Fruit fly (Drosophila melanogaster) whole organism, prepupa: ENCODE data around the gene Art8.

Experiments used
- Blimp-1 ChIP-seq: fragments of 200-800 bp; sonication (Bioruptor generic); optimal IDR thresholded peaks from 3 replicates; lab custom pipeline; 2017; ENCODE audit warnings: missing biosample characterization, missing genetic modification characterization, mild to moderate bottlenecking, moderate library complexity, missing genetic modification reagents
- CG10631 ChIP-seq: fragments of 200-800 bp; sonication (Bioruptor generic); optimal IDR thresholded peaks from 2 replicates; lab custom pipeline; 2016; ENCODE audit warnings: missing biosample characterization, missing genetic modification characterization
- CG11902 ChIP-seq: fragments of 200-800 bp; sonication (Bioruptor generic); optimal IDR thresholded peaks from 3 replicates; lab custom pipeline; 2016; ENCODE audit warnings: missing biosample characterization, missing genetic modification characterization
- CG1621 ChIP-seq: fragments of 200-800 bp; sonication (Bioruptor generic); optimal IDR thresholded peaks from 3 replicates; lab custom pipeline; 2018; ENCODE audit warnings: missing biosample characterization, mild to moderate bottlenecking, missing genetic modification characterization
- CG16779 ChIP-seq: fragments of 200-800 bp; sonication (Bioruptor generic); optimal IDR thresholded peaks from 3 replicates; lab custom pipeline; 2017; ENCODE audit warnings: missing biosample characterization, mild to moderate bottlenecking, missing genetic modification characterization
- CG3032 ChIP-seq: fragments of 200-800 bp; optimal IDR thresholded peaks from 2 replicates; lab custom pipeline; 2019; ENCODE audit warnings: missing biosample characterization, mild to moderate bottlenecking, missing genetic modification characterization, moderate library complexity
- CG31627 ChIP-seq: fragments of 200-800 bp; sonication (Bioruptor generic); optimal IDR thresholded peaks from 3 replicates; lab custom pipeline; 2016; ENCODE audit warnings: missing biosample characterization, missing genetic modification characterization
- CG32006 ChIP-seq: fragments of 200-800 bp; sonication (Bioruptor generic); optimal IDR thresholded peaks from 3 replicates; lab custom pipeline; 2017; ENCODE audit warnings: missing biosample characterization, mild to moderate bottlenecking, missing genetic modification characterization
- CG34406 ChIP-seq: fragments of 200-800 bp; sonication (Bioruptor generic); optimal IDR thresholded peaks from 3 replicates; lab custom pipeline; 2016; ENCODE audit warnings: missing biosample characterization, missing genetic modification characterization
- CG3919 ChIP-seq: fragments of 200-800 bp; sonication (Bioruptor generic); optimal IDR thresholded peaks from 3 replicates; lab custom pipeline; 2016; ENCODE audit warnings: missing biosample characterization, missing genetic modification characterization
- CG4318 ChIP-seq: fragments of 200-800 bp; sonication (Bioruptor generic); optimal IDR thresholded peaks from 3 replicates; lab custom pipeline; 2017; ENCODE audit warnings: missing biosample characterization, mild to moderate bottlenecking, missing genetic modification characterization
- CG6163 ChIP-seq: fragments of 200-800 bp; sonication (Bioruptor generic); IDR thresholded peaks from 3 replicates; pipeline ENCODE4 v1.3.6; 2022; ENCODE audit warnings: missing biosample characterization, missing genetic modification characterization
- CG6276 ChIP-seq: fragments of 200-800 bp; sonication (Bioruptor generic); optimal IDR thresholded peaks from 2 replicates; lab custom pipeline; 2017; ENCODE audit warnings: missing biosample characterization, mild to moderate bottlenecking, missing genetic modification characterization
- CG6792 ChIP-seq: fragments of 200-800 bp; sonication (Bioruptor generic); optimal IDR thresholded peaks from 3 replicates; lab custom pipeline; 2016; ENCODE audit warnings: missing biosample characterization, missing genetic modification characterization
- CG6808 ChIP-seq: fragments of 200-800 bp; sonication (Bioruptor generic); optimal IDR thresholded peaks from 3 replicates; lab custom pipeline; 2017; ENCODE audit warnings: missing biosample characterization, missing genetic modification characterization, mild to moderate bottlenecking, moderate library complexity, missing genetic modification reagents
- CG7368 ChIP-seq: fragments of 200-800 bp; sonication (Bioruptor generic); optimal IDR thresholded peaks from 3 replicates; lab custom pipeline; 2016; ENCODE audit warnings: missing biosample characterization, missing genetic modification characterization
- CG8119 ChIP-seq: fragments of 200-800 bp; sonication (Bioruptor generic); IDR thresholded peaks from 3 replicates; pipeline ENCODE4 v1.3.6; 2022; ENCODE audit warnings: missing biosample characterization, missing genetic modification characterization
- CG8632 ChIP-seq: fragments of 200-800 bp; sonication (Bioruptor generic); optimal IDR thresholded peaks from 3 replicates; lab custom pipeline; 2016; ENCODE audit warnings: missing biosample characterization, missing genetic modification characterization
- CG9139 ChIP-seq: fragments of 200-800 bp; sonication (Bioruptor generic); optimal IDR thresholded peaks from 3 replicates; lab custom pipeline; 2017; ENCODE audit warnings: missing biosample characterization, mild to moderate bottlenecking, missing genetic modification characterization
- Eip75B ChIP-seq: fragments of 200-800 bp; sonication (Bioruptor generic); optimal IDR thresholded peaks from 3 replicates; lab custom pipeline; 2016; ENCODE audit warnings: missing biosample characterization, missing genetic modification characterization
- Eip78C ChIP-seq: fragments of 200-800 bp; sonication (Bioruptor generic); peaks from one replicate; lab custom pipeline; 2016; ENCODE audit warnings: missing biosample characterization, missing genetic modification characterization
- Ets21C ChIP-seq: fragments of 200-800 bp; sonication (Bioruptor generic); optimal IDR thresholded peaks from 3 replicates; lab custom pipeline; 2016; ENCODE audit warnings: missing biosample characterization, missing genetic modification characterization
- Hr38 ChIP-seq: sonication (Bioruptor generic); optimal IDR thresholded peaks from 2 replicates; lab custom pipeline; 2016; ENCODE audit warnings: missing biosample characterization, missing genetic modification characterization
- Hr39 ChIP-seq: fragments of 200-800 bp; sonication (Bioruptor generic); optimal IDR thresholded peaks from 2 replicates; lab custom pipeline; 2016; ENCODE audit warnings: missing biosample characterization, missing genetic modification characterization
- Hr4 ChIP-seq: fragments of 200-800 bp; sonication (Bioruptor generic); optimal IDR thresholded peaks from 3 replicates; lab custom pipeline; 2016; ENCODE audit warnings: missing biosample characterization, missing genetic modification characterization
- Lpt ChIP-seq: fragments of 200-800 bp; sonication (Bioruptor generic); optimal IDR thresholded peaks from 3 replicates; lab custom pipeline; 2016; ENCODE audit warnings: missing biosample characterization, missing genetic modification characterization
- OdsH ChIP-seq: fragments of 200-800 bp; sonication (Bioruptor generic); optimal IDR thresholded peaks from 3 replicates; lab custom pipeline; 2016; ENCODE audit warnings: missing biosample characterization, missing genetic modification characterization
- Smox ChIP-seq: fragments of 200-800 bp; sonication (Bioruptor generic); optimal IDR thresholded peaks from 3 replicates; lab custom pipeline; 2016; ENCODE audit warnings: missing biosample characterization, missing genetic modification characterization
- Sox102F ChIP-seq: fragments of 200-800 bp; sonication (Bioruptor generic); optimal IDR thresholded peaks from 2 replicates; lab custom pipeline; 2016; ENCODE audit warnings: missing biosample characterization, mild to moderate bottlenecking, missing genetic modification characterization
- Sox14 ChIP-seq: fragments of 200-800 bp; sonication (Bioruptor generic); optimal IDR thresholded peaks from 3 replicates; lab custom pipeline; 2016; ENCODE audit warnings: missing biosample characterization, missing genetic modification characterization
- achi ChIP-seq: fragments of 200-800 bp; sonication (Bioruptor generic); optimal IDR thresholded peaks from 3 replicates; lab custom pipeline; 2016; ENCODE audit warnings: missing biosample characterization, missing genetic modification characterization
- acj6 ChIP-seq: fragments of 200-800 bp; sonication (Bioruptor generic); optimal IDR thresholded peaks from 3 replicates; lab custom pipeline; 2016; ENCODE audit warnings: missing biosample characterization, missing genetic modification characterization
- cyc ChIP-seq: fragments of 200-800 bp; sonication (Bioruptor generic); optimal IDR thresholded peaks from 3 replicates; lab custom pipeline; 2016; ENCODE audit warnings: missing biosample characterization, missing genetic modification characterization
- dac ChIP-seq: fragments of 200-800 bp; sonication (Bioruptor generic); optimal IDR thresholded peaks from 2 replicates; lab custom pipeline; 2017; ENCODE audit warnings: missing biosample characterization, mild to moderate bottlenecking, missing genetic modification characterization
- dsx ChIP-seq: fragments of 200-800 bp; optimal IDR thresholded peaks from 3 replicates; lab custom pipeline; 2019; ENCODE audit warnings: missing biosample characterization, mild to moderate bottlenecking, missing genetic modification characterization, moderate library complexity; ENCODE audit not compliant: poor library complexity, severe bottlenecking
- eg ChIP-seq: fragments of 200-800 bp; sonication (Bioruptor generic); IDR thresholded peaks from 3 replicates; pipeline ENCODE4 v1.3.6; 2022; ENCODE audit warnings: missing biosample characterization, missing genetic modification characterization
- esn ChIP-seq: fragments of 200-800 bp; sonication (Bioruptor generic); optimal IDR thresholded peaks from 2 replicates; lab custom pipeline; 2016; ENCODE audit warnings: missing biosample characterization, mild to moderate bottlenecking, missing genetic modification characterization, moderate library complexity
- fd59A ChIP-seq: fragments of 200-800 bp; sonication (Bioruptor generic); optimal IDR thresholded peaks from 2 replicates; lab custom pipeline; 2017; ENCODE audit warnings: missing biosample characterization, mild to moderate bottlenecking, missing genetic modification characterization, missing genetic modification reagents
- fd85E ChIP-seq: fragments of 200-800 bp; sonication (Bioruptor generic); optimal IDR thresholded peaks from 3 replicates; lab custom pipeline; 2016; ENCODE audit warnings: missing biosample characterization, missing genetic modification characterization
- fkh ChIP-seq: fragments of 200-800 bp; sonication (Bioruptor generic); optimal IDR thresholded peaks from 3 replicates; lab custom pipeline; 2017; ENCODE audit warnings: missing biosample characterization, mild to moderate bottlenecking, missing genetic modification characterization, moderate library complexity
- net ChIP-seq: fragments of 200-800 bp; sonication (Bioruptor generic); optimal IDR thresholded peaks from 3 replicates; lab custom pipeline; 2016; ENCODE audit warnings: missing biosample characterization, missing genetic modification characterization
- salr ChIP-seq, 2 experiments: fragments of 200-800 bp; sonication (Bioruptor generic); optimal IDR thresholded peaks; 3 replicates each; lab custom pipeline; 2016 to 2018; ENCODE audit warnings: missing biosample characterization in 2 of 2, missing genetic modification characterization in 2 of 2, mild to moderate bottlenecking in 1 of 2
- spab ChIP-seq: fragments of 200-800 bp; sonication (Bioruptor generic); optimal IDR thresholded peaks from 2 replicates; lab custom pipeline; 2017; ENCODE audit warnings: missing biosample characterization, mild to moderate bottlenecking, missing genetic modification characterization, missing genetic modification reagents
- ss ChIP-seq, 2 experiments: fragments of 200-800 bp; sonication (Bioruptor generic); optimal IDR thresholded peaks; 2 replicates in 1 of 2; 3 replicates in 1 of 2; lab custom pipeline; 2017 to 2018; ENCODE audit warnings: mild to moderate bottlenecking in 2 of 2, missing biosample characterization in 2 of 2, missing genetic modification characterization in 2 of 2, moderate library complexity in 1 of 2
- svp ChIP-seq: fragments of 200-800 bp; sonication (Bioruptor generic); peaks from one replicate; lab custom pipeline; 2016; ENCODE audit warnings: missing biosample characterization, missing genetic modification characterization
- topi ChIP-seq: fragments of 200-800 bp; sonication (Bioruptor generic); optimal IDR thresholded peaks from 3 replicates; lab custom pipeline; 2016; ENCODE audit warnings: missing biosample characterization, missing genetic modification characterization
- vri ChIP-seq: fragments of 200-800 bp; sonication (Bioruptor generic); optimal IDR thresholded peaks from 3 replicates; lab custom pipeline; 2016; ENCODE audit warnings: missing biosample characterization, mild to moderate bottlenecking, missing genetic modification characterization

The Art8 gene

DNA sequence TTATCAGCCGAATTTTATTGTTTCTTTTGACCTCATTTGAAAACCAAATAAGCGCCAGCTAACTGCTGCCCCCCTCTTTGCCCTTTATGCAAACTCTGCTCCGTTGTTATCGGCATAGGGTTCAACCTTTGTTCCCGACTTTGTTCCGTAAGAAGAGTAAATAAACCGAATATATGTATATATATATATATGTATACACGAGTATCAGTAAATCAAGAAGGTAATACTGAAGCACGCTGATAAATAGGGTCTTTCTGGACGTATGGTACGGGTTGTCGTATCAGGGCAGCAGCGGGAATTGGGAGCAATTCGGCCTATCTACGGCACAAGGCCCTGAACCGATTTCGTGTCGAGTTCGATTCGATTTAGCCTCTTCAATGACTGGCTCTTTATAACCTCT lies 28.0 kb upstream of the Art8 start (continued):
- TF ChIP-seq eg (GFP tag; lab: Robert Waterston, UW), result no peak
- TF ChIP-seq CG34406 (GFP tag; lab: Kevin White, UChicago), result no peak
- TF ChIP-seq CG4318 (GFP tag; lab: Kevin White, UChicago), result no peak
- TF ChIP-seq CG8119, result no peak

DNA sequence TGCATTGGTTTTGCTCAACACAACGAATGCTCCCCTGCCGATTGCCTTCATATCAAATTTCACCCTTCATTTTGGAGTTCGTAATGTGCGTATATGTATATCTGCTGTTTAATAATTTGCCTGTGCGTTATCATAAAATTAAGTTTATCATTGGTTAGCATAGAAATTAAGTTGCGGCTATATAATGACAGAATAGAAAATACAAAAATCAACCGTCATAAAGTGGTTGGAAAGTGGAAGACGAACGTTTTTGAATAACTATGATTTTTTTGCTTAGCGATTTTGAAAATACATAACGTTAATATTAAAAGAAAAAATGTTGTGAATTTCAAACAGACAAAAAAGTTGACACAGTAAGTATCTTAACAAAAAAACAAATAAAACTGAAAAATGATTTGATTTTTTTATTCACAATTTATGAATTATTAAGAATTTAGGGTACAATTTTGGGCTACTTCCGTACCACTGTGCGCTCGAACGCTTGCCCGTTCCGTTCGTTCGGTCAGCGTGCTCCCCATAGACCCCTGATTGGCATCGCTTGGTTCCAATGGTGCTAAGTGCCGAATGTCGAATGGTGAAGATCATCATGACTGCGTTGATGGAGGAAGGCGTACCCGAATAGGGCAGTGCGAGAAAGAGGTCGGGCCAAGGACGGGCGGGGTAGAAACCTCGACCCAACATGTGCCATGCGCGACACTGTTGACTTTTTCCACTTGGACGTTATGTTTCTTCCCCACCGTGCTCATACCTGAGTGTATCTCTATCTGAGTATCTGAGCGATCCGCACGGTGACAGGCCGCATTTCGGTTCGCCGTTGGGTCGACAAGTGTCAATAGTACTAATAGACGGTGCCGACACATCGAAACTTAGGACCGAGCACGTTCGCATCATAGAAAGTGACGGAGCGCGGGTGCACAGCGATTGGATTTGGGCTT lies 27.0 kb upstream of the Art8 start:
- TF ChIP-seq fd59A (GFP tag; lab: Kevin White, UChicago), result no peak
- peak; percentile 17 for TF ChIP-seq CG10631 (GFP tag; lab: Kevin White, UChicago)
- TF ChIP-seq CG31627 (GFP tag; lab: Kevin White, UChicago), result peak; percentile 35
- TF ChIP-seq net (GFP tag; lab: Kevin White, UChicago), result peak; percentile 22
- peak; percentile 29 for TF ChIP-seq svp (GFP tag; lab: Kevin White, UChicago)
- TF ChIP-seq CG6792 (GFP tag; lab: Kevin White, UChicago), result no peak
- no peak for TF ChIP-seq CG6808 (GFP tag; lab: Kevin White, UChicago)
- no peak for TF ChIP-seq fd85E (GFP tag; lab: Kevin White, UChicago)
- no peak for TF ChIP-seq Hr39 (GFP tag; lab: Kevin White, UChicago)
- TF ChIP-seq topi (GFP tag; lab: Kevin White, UChicago), result peak; percentile 0
- no peak for TF ChIP-seq CG9139 (GFP tag; lab: Kevin White, UChicago)
- peak in 1 of 2 experiments; percentile 18 for TF ChIP-seq salr (GFP tag; optimal IDR thresholded peaks at IDR 0.05; lab: Kevin White, UChicago)
- TF ChIP-seq vri (GFP tag; lab: Kevin White, UChicago), result no peak
- TF ChIP-seq Hr4 (GFP tag; lab: Kevin White, UChicago), result peak; percentile 26
- peak; percentile 15 for TF ChIP-seq CG8632 (GFP tag; lab: Kevin White, UChicago)
- no peak for TF ChIP-seq dsx
- peak; percentile 85 for TF ChIP-seq fkh (GFP tag; lab: Kevin White, UChicago)
- no peak for TF ChIP-seq Sox102F (GFP tag; lab: Kevin White, UChicago)
- no peak for TF ChIP-seq CG16779 (tag; lab: Kevin White, UChicago)
- no peak for TF ChIP-seq Smox (GFP tag; lab: Kevin White, UChicago)
- TF ChIP-seq CG3032 (tag; lab: Kevin White, UChicago), result no peak
- TF ChIP-seq CG34406 (GFP tag; lab: Kevin White, UChicago), result peak; percentile 12
- no peak for TF ChIP-seq ss (GFP tag; optimal IDR thresholded peaks at IDR 0.05; lab: Kevin White, UChicago)
- no peak for TF ChIP-seq CG8119
- TF ChIP-seq acj6, result peak; percentile 10
- TF ChIP-seq Lpt (GFP tag; lab: Kevin White, UChicago), result no peak
- peak; percentile 33 for TF ChIP-seq CG32006 (GFP tag; lab: Kevin White, UChicago)
- no peak for TF ChIP-seq Blimp-1 (GFP tag; lab: Kevin White, UChicago)
- no peak for TF ChIP-seq eg (GFP tag; lab: Robert Waterston, UW)
- TF ChIP-seq CG1621 (tag; lab: Kevin White, UChicago), result no peak
- no peak for TF ChIP-seq Hr38 (GFP tag; lab: Kevin White, UChicago)
- peak; percentile 30 for TF ChIP-seq esn (GFP tag; lab: Kevin White, UChicago)
- TF ChIP-seq Sox14, result peak; percentile 18
- TF ChIP-seq dac (GFP tag; lab: Kevin White, UChicago), result no peak
- TF ChIP-seq OdsH, result peak; percentile 28
- no peak for TF ChIP-seq CG6276
- peak; percentile 76 for TF ChIP-seq Eip78C (GFP tag; lab: Kevin White, UChicago)
- peak; percentile 33 for TF ChIP-seq achi (GFP tag; lab: Kevin White, UChicago)
- TF ChIP-seq CG11902 (GFP tag; lab: Kevin White, UChicago), result no peak
- peak; percentile 4 for TF ChIP-seq Ets21C (GFP tag; lab: Kevin White, UChicago)
- TF ChIP-seq CG3919, result no peak
- TF ChIP-seq Eip75B (GFP tag; lab: Kevin White, UChicago), result no peak
- TF ChIP-seq spab (GFP tag; lab: Kevin White, UChicago), result no peak
- no peak for TF ChIP-seq CG6163 (GFP tag; lab: Robert Waterston, UW)
- no peak for TF ChIP-seq CG7368 (GFP tag; lab: Kevin White, UChicago)
- TF ChIP-seq cyc (GFP tag; lab: Kevin White, UChicago), result no peak
- no peak for TF ChIP-seq CG4318 (GFP tag; lab: Kevin White, UChicago)
